Worm (Caenorhabditis elegans) whole organism, young adult: ENCODE data around the gene C56C10.7.

ENCODE experiments used
- B0019.2 ChIP-seq: fragments of 200-800 bp; sonication (Bioruptor generic); conservative IDR thresholded peaks from 2 replicates; pipeline ENCODE4 v1.3.6; 2022; ENCODE audit warnings: missing genetic modification reagents, missing genetic modification characterization, missing compliant biosample characterization
- C17E4.6 ChIP-seq: fragments of 200-800 bp; sonication (Bioruptor generic); IDR thresholded peaks from 2 replicates; pipeline ENCODE4 v1.3.6; 2022; ENCODE audit warnings: missing genetic modification reagents, missing genetic modification characterization, missing compliant biosample characterization
- F10E7.11 ChIP-seq: sonication (generic microtip); optimal IDR thresholded peaks from 2 replicates; lab custom pipeline; 2017; ENCODE audit warnings: mild to moderate bottlenecking, missing genetic modification characterization, moderate library complexity, missing compliant biosample characterization
- F23B12.7 ChIP-seq: sonication (generic microtip); optimal IDR thresholded peaks from 2 replicates; lab custom pipeline; 2017; ENCODE audit warnings: missing genetic modification characterization, mild to moderate bottlenecking, missing compliant biosample characterization, antibody characterized with exemption, moderate library complexity; ENCODE audit not compliant: insufficient read depth
- F39B2.1 ChIP-seq: fragments of 200-800 bp; sonication (Bioruptor generic); IDR thresholded peaks from 2 replicates; pipeline ENCODE4 v1.3.6; 2022; ENCODE audit warnings: missing genetic modification reagents, missing genetic modification characterization, missing compliant biosample characterization
- F55B11.4 ChIP-seq: sonication (generic microtip); optimal IDR thresholded peaks from 2 replicates; lab custom pipeline; 2016; ENCODE audit warnings: missing compliant biosample characterization, missing genetic modification characterization, borderline replicate concordance; ENCODE audit not compliant: insufficient read depth
- K11D2.4 ChIP-seq: fragments of 200-800 bp; sonication (Bioruptor generic); IDR thresholded peaks from 2 replicates; pipeline ENCODE4 v1.3.6; 2022; ENCODE audit warnings: missing genetic modification reagents, missing genetic modification characterization, missing compliant biosample characterization
- K12H6.12 ChIP-seq: fragments of 200-800 bp; sonication (Bioruptor generic); optimal IDR thresholded peaks from 2 replicates; lab custom pipeline; 2018; ENCODE audit warnings: mild to moderate bottlenecking, missing genetic modification characterization, missing compliant biosample characterization
- atf-7 ChIP-seq: sonication (generic microtip); optimal IDR thresholded peaks from 2 replicates; lab custom pipeline; 2017; ENCODE audit warnings: mild to moderate bottlenecking, missing genetic modification characterization, missing compliant biosample characterization
- attf-3 ChIP-seq: fragments of 200-800 bp; sonication (Bioruptor generic); conservative IDR thresholded peaks from 2 replicates; pipeline ENCODE4 v1.3.6; 2022; ENCODE audit warnings: missing genetic modification reagents, missing genetic modification characterization, missing compliant biosample characterization
- ccch-3 ChIP-seq: fragments of 200-800 bp; sonication (Bioruptor generic); optimal IDR thresholded peaks from 2 replicates; lab custom pipeline; 2018; ENCODE audit warnings: mild to moderate bottlenecking, missing genetic modification characterization, missing compliant biosample characterization
- cebp-1 ChIP-seq, 2 experiments: fragments of 200-800 bp in 1 of 2; sonication (Bioruptor generic) in 1 of 2; sonication (generic microtip) in 1 of 2; IDR thresholded peaks in 1 of 2; optimal IDR thresholded peaks in 1 of 2; 2 replicates each; pipeline versions ENCODE4 v1.3.6 to Lab custom; 2017 to 2022; ENCODE audit warnings: missing compliant biosample characterization in 2 of 2, missing genetic modification characterization in 2 of 2, mild to moderate bottlenecking in 1 of 2, missing genetic modification reagents in 1 of 2, moderate library complexity in 1 of 2
- ceh-40 ChIP-seq: fragments of 200-800 bp; sonication (Bioruptor generic); IDR thresholded peaks from 2 replicates; pipeline ENCODE4 v1.3.6; 2022; ENCODE audit warnings: missing genetic modification characterization, missing compliant biosample characterization
- ceh-58 ChIP-seq: fragments of 200-800 bp; sonication (Bioruptor generic); IDR thresholded peaks from 2 replicates; pipeline ENCODE4 v1.3.6; 2022; ENCODE audit warnings: missing genetic modification characterization, missing compliant biosample characterization
- dox-1 ChIP-seq: fragments of 200-800 bp; sonication (Bioruptor generic); IDR thresholded peaks from 2 replicates; pipeline ENCODE4 v1.3.6; 2022; ENCODE audit warnings: missing genetic modification reagents, missing genetic modification characterization, missing compliant biosample characterization
- dpl-1 ChIP-seq: fragments of 150-350 bp; optimal IDR thresholded peaks from 2 replicates; lab custom pipeline; 2014; ENCODE audit warnings: missing biosample characterization, missing genetic modification reagents, missing genetic modification characterization
- ekl-4 ChIP-seq: fragments of 200-800 bp; sonication (Bioruptor generic); IDR thresholded peaks from 2 replicates; pipeline ENCODE4 v1.3.6; 2022; ENCODE audit warnings: missing genetic modification reagents, missing genetic modification characterization, missing compliant biosample characterization
- hsf-1 ChIP-seq: fragments of 200-800 bp; sonication (Bioruptor generic); IDR thresholded peaks from 2 replicates; pipeline ENCODE4 v1.3.6; 2022; ENCODE audit warnings: missing genetic modification reagents, missing genetic modification characterization, missing compliant biosample characterization
- lin-26 ChIP-seq: fragments of 200-800 bp; sonication (Bioruptor generic); IDR thresholded peaks from 2 replicates; pipeline ENCODE4 v1.3.6; 2022; ENCODE audit warnings: missing genetic modification reagents, missing genetic modification characterization, missing compliant biosample characterization
- lsl-1 ChIP-seq: fragments of 200-800 bp; sonication (Bioruptor generic); optimal IDR thresholded peaks from 2 replicates; lab custom pipeline; 2018; ENCODE audit warnings: mild to moderate bottlenecking, missing genetic modification characterization, moderate library complexity, missing compliant biosample characterization
- madf-10 ChIP-seq: sonication (generic microtip); optimal IDR thresholded peaks from 2 replicates; lab custom pipeline; 2016; ENCODE audit warnings: mild to moderate bottlenecking, missing genetic modification characterization, missing compliant biosample characterization
- madf-6 ChIP-seq: fragments of 200-800 bp; sonication (Bioruptor generic); IDR thresholded peaks from 2 replicates; pipeline ENCODE4 v1.3.6; 2022; ENCODE audit warnings: missing genetic modification reagents, missing genetic modification characterization, missing compliant biosample characterization
- mel-28 ChIP-seq: sonication (generic microtip); optimal IDR thresholded peaks from 2 replicates; lab custom pipeline; 2016; ENCODE audit warnings: borderline replicate concordance, mild to moderate bottlenecking, missing genetic modification characterization, missing compliant biosample characterization
- nhr-80 ChIP-seq: sonication (generic microtip); optimal IDR thresholded peaks from 2 replicates; lab custom pipeline; 2016; ENCODE audit warnings: missing genetic modification characterization, missing compliant biosample characterization
- nhr-90 ChIP-seq: sonication (generic microtip); optimal IDR thresholded peaks from 2 replicates; lab custom pipeline; 2016; ENCODE audit warnings: missing genotype, mild to moderate bottlenecking, missing genetic modification characterization, missing compliant biosample characterization
- pbrm-1 ChIP-seq: fragments of 200-800 bp; sonication (Bioruptor generic); IDR thresholded peaks from 2 replicates; pipeline ENCODE4 v1.3.6; 2022; ENCODE audit warnings: missing genetic modification reagents, missing genetic modification characterization, missing compliant biosample characterization
- pha-4 ChIP-seq: fragments of 150-350 bp; sonication (generic microtip); optimal IDR thresholded peaks from 2 replicates; lab custom pipeline; 2014; ENCODE audit warnings: missing biosample characterization, missing genetic modification reagents, missing genetic modification characterization
- repo-1 ChIP-seq: sonication (generic microtip); optimal IDR thresholded peaks from 2 replicates; lab custom pipeline; 2017; ENCODE audit warnings: mild to moderate bottlenecking, missing genetic modification characterization, missing compliant biosample characterization
- snpc-1.1 ChIP-seq: sonication (generic microtip); optimal IDR thresholded peaks from 2 replicates; lab custom pipeline; 2017; ENCODE audit warnings: missing genetic modification characterization, mild to moderate bottlenecking, missing compliant biosample characterization, antibody characterized with exemption, moderate library complexity, missing genotype, missing genetic modification reagents; ENCODE audit not compliant: insufficient read depth
- snpc-1.3 ChIP-seq: sonication (generic microtip); optimal IDR thresholded peaks from 2 replicates; lab custom pipeline; 2017; ENCODE audit warnings: missing genetic modification characterization, mild to moderate bottlenecking, missing compliant biosample characterization, antibody characterized with exemption, moderate library complexity, missing genotype, missing genetic modification reagents; ENCODE audit not compliant: insufficient read depth
- snpc-3.4 ChIP-seq: sonication (generic microtip); optimal IDR thresholded peaks from 2 replicates; lab custom pipeline; 2017; ENCODE audit warnings: missing genetic modification characterization, mild to moderate bottlenecking, missing compliant biosample characterization, antibody characterized with exemption, moderate library complexity, missing genotype, missing genetic modification reagents
- tbp1 ChIP-seq: fragments of 200-800 bp; sonication (Bioruptor generic); optimal IDR thresholded peaks from 2 replicates; lab custom pipeline; 2018; ENCODE audit warnings: mild to moderate bottlenecking, missing genetic modification characterization, missing compliant biosample characterization
- tlf-1 ChIP-seq: fragments of 200-800 bp; sonication (Bioruptor generic); optimal IDR thresholded peaks from 2 replicates; lab custom pipeline; 2018; ENCODE audit warnings: mild to moderate bottlenecking, missing genetic modification characterization, missing compliant biosample characterization
- xnd-1 ChIP-seq: sonication (generic microtip); optimal IDR thresholded peaks from 2 replicates; lab custom pipeline; 2016; ENCODE audit warnings: missing genotype, missing genetic modification reagents, missing genetic modification characterization, missing compliant biosample characterization
- zfh-2 ChIP-seq: fragments of 200-800 bp; sonication (Bioruptor generic); conservative IDR thresholded peaks from 2 replicates; pipeline ENCODE4 v1.3.6; 2022; ENCODE audit warnings: missing genetic modification reagents, missing genetic modification characterization, missing compliant biosample characterization
- ztf-22 ChIP-seq: fragments of 200-800 bp; sonication (Bioruptor generic); optimal IDR thresholded peaks from 2 replicates; lab custom pipeline; 2018; ENCODE audit warnings: mild to moderate bottlenecking, missing genetic modification characterization, moderate library complexity, missing compliant biosample characterization

Gene C56C10.7

DNA sequence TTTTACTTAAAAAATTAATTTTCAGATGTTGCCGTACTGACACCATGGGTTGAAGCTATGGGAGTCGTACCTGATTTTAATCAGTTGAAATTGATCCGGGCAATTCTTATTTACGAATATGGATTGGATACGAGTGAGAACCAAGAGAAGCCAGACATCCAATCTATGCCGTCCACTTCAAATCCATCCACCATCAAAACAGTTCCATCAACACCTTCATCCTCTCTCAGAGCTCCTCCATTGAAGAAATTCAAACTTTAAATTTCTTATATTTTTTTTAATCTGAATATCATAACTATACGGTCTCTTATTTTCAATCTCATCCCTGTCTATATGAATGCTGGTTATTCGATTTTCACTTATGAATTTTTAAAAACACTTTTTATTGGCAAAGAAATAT lies 28.5 kb downstream of the C56C10.7 start (continued):
- TF ChIP-seq repo-1 (tag; lab: Kevin White, UChicago) = peak; percentile 64
- peak; percentile 60 for TF ChIP-seq ekl-4 (GFP tag; lab: Robert Waterston, UW)
- peak; percentile 10 for TF ChIP-seq tbp1 (GFP tag; lab: Kevin White, UChicago)
- 0 out of 2 replicates have a peak, but pooled peaks have one; percentile 16 for TF ChIP-seq B0019.2
- TF ChIP-seq K12H6.12 = no peak
- 0 out of 2 replicates have a peak, but pooled peaks have one; percentile 29 for TF ChIP-seq cebp-1 (GFP tag; IDR thresholded peaks at IDR 0.05; lab: Robert Waterston, UW)
- peak; percentile 59 for TF ChIP-seq cebp-1 (tag; optimal IDR thresholded peaks at IDR 0.05; lab: Kevin White, UChicago)
- TF ChIP-seq mel-28 (tag; lab: Kevin White, UChicago) = peak; percentile 52
- TF ChIP-seq F23B12.7 (tag; lab: Kevin White, UChicago) = no peak
- peak; percentile 28 for TF ChIP-seq tlf-1 (GFP tag; lab: Kevin White, UChicago)
- TF ChIP-seq ceh-40 (GFP tag; lab: Robert Waterston, UW) = no peak
- TF ChIP-seq C17E4.6 = 0 out of 2 replicates have a peak, but pooled peaks have one; percentile 7
- TF ChIP-seq K11D2.4 (GFP tag; lab: Robert Waterston, UW) = 0 out of 2 replicates have a peak, but pooled peaks have one; percentile 41
- TF ChIP-seq, all 124 proteins: peak for 17

DNA sequence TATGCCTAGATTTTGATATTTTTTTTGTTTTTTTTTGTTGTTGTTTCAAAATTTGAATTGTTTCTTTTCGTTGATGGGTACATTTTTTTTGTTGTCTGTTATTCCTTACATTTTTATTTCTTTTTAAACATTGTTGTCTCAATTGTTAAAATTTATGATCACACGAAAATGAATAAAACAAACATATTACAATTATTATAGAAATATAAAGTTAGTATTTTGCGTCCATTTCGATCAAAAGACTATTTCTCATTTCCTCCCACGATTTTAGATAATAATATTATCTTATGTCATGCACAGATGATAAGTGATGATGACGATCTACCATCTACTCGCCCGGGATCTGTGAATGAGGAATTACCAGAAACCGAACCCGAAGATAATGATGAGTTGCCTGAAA lies 32.7 kb downstream of the C56C10.7 start, which contains the start of gene wrn-1:
wrn-1 (plus strand) TSS at position 301 of the 400 bp plus-strand sequence.
- TF ChIP-seq madf-10 (tag; lab: Kevin White, UChicago) = no peak
- no peak for TF ChIP-seq madf-6 (GFP tag; lab: Robert Waterston, UW)
- TF ChIP-seq pha-4 (tag; lab: Kevin White, UChicago) = no peak
- TF ChIP-seq nhr-90 (tag; lab: Kevin White, UChicago) = no peak
- TF ChIP-seq nhr-80 (tag; lab: Kevin White, UChicago) = no peak
- no peak for TF ChIP-seq ceh-58 (GFP tag; lab: Robert Waterston, UW)
- no peak for TF ChIP-seq atf-7
- TF ChIP-seq xnd-1 = no peak
- no peak for TF ChIP-seq ztf-22 (GFP tag; lab: Kevin White, UChicago)
- no peak for TF ChIP-seq attf-3 (GFP tag; lab: Robert Waterston, UW)
- no peak for TF ChIP-seq zfh-2 (GFP tag; lab: Robert Waterston, UW)
- no peak for TF ChIP-seq lsl-1 (GFP tag; lab: Kevin White, UChicago)
- no peak for TF ChIP-seq F10E7.11 (tag; lab: Kevin White, UChicago)
- no peak for TF ChIP-seq snpc-3.4 (tag; lab: Kevin White, UChicago)
- TF ChIP-seq dpl-1 (GFP tag; lab: Kevin White, UChicago) = no peak
- no peak for TF ChIP-seq pbrm-1 (GFP tag; lab: Robert Waterston, UW)
- TF ChIP-seq F39B2.1 (GFP tag; lab: Robert Waterston, UW) = no peak

DNA sequence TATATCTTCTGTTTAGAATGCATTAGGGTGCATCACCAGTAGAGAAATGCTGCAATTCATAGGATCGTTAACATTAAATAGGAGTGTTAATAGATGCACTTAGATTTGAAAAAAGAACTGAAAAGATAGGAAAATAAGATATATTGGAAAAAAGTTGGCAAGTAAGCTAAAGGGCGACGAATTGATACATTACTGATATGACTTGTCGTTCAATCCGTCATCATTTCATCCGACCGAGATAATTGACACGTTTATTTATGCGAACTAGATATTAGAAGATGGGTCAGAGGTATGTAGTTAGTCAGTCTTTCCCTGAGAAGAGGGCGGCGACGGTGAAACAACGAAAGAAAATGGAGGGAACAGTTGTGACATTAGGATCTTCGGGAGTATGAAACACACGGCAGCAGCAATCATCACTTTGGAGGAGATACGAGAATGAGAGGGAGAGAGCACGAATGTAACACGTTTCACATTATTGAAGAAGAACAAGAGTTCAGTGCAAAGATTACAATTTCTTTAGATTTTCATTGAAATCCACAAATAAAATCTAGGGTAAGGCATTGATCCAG lies 42.4 kb downstream of the C56C10.7 start, which contains the start of gene lron-15:
lron-15 (minus strand) TSS at position 51 of the 569 bp plus-strand sequence.
- TF ChIP-seq snpc-1.3 = no peak
- TF ChIP-seq ccch-3 (GFP tag; lab: Kevin White, UChicago) = no peak
- TF ChIP-seq dox-1 (GFP tag; lab: Robert Waterston, UW) = no peak
- TF ChIP-seq F55B11.4 = no peak
- TF ChIP-seq snpc-1.1 (tag; lab: Kevin White, UChicago) = no peak
- no peak for TF ChIP-seq hsf-1
- no peak for TF ChIP-seq lin-26 (GFP tag; lab: Robert Waterston, UW)
